Fruit fly (Drosophila melanogaster) whole organism, embryonic: ENCODE measurements around the gene CG17929.

Experiments
- Awh ChIP-seq: fragments of 200-800 bp; sonication (Bioruptor generic); IDR thresholded peaks from 2 replicates; pipeline ENCODE4, ENCODE4 v1.3.6; 2022; ENCODE audit warnings: missing biosample characterization, missing genetic modification characterization
- Bdp1 ChIP-seq: fragments of 200-800 bp; sonication (Bioruptor generic); optimal IDR thresholded peaks from 3 replicates; lab custom pipeline; 2016; ENCODE audit warnings: missing biosample characterization, missing genetic modification characterization
- Blimp-1 ChIP-seq: fragments of 200-800 bp; sonication (Bioruptor generic); optimal IDR thresholded peaks from 3 replicates; lab custom pipeline; 2018; ENCODE audit warnings: missing biosample characterization, missing genetic modification characterization, mild to moderate bottlenecking, moderate library complexity, missing genetic modification reagents
- CG10267 ChIP-seq: fragments of 200-800 bp; sonication (Bioruptor generic); optimal IDR thresholded peaks from 2 replicates; lab custom pipeline; 2018; ENCODE audit warnings: missing biosample characterization, mild to moderate bottlenecking, missing genetic modification characterization, moderate library complexity
- CG10366 ChIP-seq: fragments of 200-800 bp; sonication (Bioruptor generic); IDR thresholded peaks from 2 replicates; pipeline ENCODE4 v1.3.6; 2022; ENCODE audit warnings: missing biosample characterization, missing genetic modification characterization
- CG12219 ChIP-seq: fragments of 200-800 bp; sonication (Bioruptor generic); optimal IDR thresholded peaks from 3 replicates; lab custom pipeline; 2018; ENCODE audit warnings: missing biosample characterization, mild to moderate bottlenecking, missing genetic modification characterization
- CG12236 ChIP-seq: fragments of 200-800 bp; sonication (Bioruptor generic); optimal IDR thresholded peaks from 2 replicates; lab custom pipeline; 2016; ENCODE audit warnings: missing biosample characterization, missing genetic modification characterization
- CG12744 ChIP-seq: fragments of 200-800 bp; sonication (Bioruptor generic); optimal IDR thresholded peaks from 2 replicates; lab custom pipeline; 2016; ENCODE audit warnings: missing biosample characterization, missing genetic modification characterization
- CG13624 ChIP-seq: fragments of 200-800 bp; sonication (Bioruptor generic); optimal IDR thresholded peaks from 2 replicates; lab custom pipeline; 2016; ENCODE audit warnings: missing biosample characterization, missing genetic modification characterization
- CG1529 ChIP-seq: fragments of 200-800 bp; sonication (Bioruptor generic); optimal IDR thresholded peaks from 3 replicates; lab custom pipeline; 2018; ENCODE audit warnings: missing biosample characterization, missing genetic modification characterization
- CG15601 ChIP-seq: fragments of 200-800 bp; sonication (Bioruptor generic); optimal IDR thresholded peaks from 3 replicates; lab custom pipeline; 2019; ENCODE audit warnings: missing biosample characterization, mild to moderate bottlenecking, missing genetic modification characterization, moderate library complexity
- CG17612 ChIP-seq: fragments of 200-800 bp; sonication (Bioruptor generic); IDR thresholded peaks from 2 replicates; pipeline ENCODE4 v1.3.6; 2022; ENCODE audit warnings: missing biosample characterization, missing genetic modification characterization
- CG2116 ChIP-seq: fragments of 200-800 bp; sonication (Bioruptor generic); optimal IDR thresholded peaks from 3 replicates; lab custom pipeline; 2018; ENCODE audit warnings: missing biosample characterization, mild to moderate bottlenecking, missing genetic modification characterization
- CG2678 ChIP-seq: fragments of 200-800 bp; sonication (Bioruptor generic); optimal IDR thresholded peaks from 3 replicates; lab custom pipeline; 2019; ENCODE audit warnings: missing biosample characterization, mild to moderate bottlenecking, missing genetic modification characterization, moderate library complexity
- CG2712 ChIP-seq: fragments of 200-800 bp; optimal IDR thresholded peaks from 3 replicates; lab custom pipeline; 2019; ENCODE audit warnings: missing biosample characterization, mild to moderate bottlenecking, missing genetic modification characterization, moderate library complexity
- CG31388 ChIP-seq: fragments of 200-800 bp; sonication (Bioruptor generic); optimal IDR thresholded peaks from 2 replicates; lab custom pipeline; 2016; ENCODE audit warnings: missing biosample characterization, missing genetic modification characterization
- CG6175 ChIP-seq: fragments of 200-800 bp; sonication (Bioruptor generic); IDR thresholded peaks from 3 replicates; pipeline ENCODE4 v1.3.6; 2022; ENCODE audit warnings: missing biosample characterization, missing genetic modification characterization
- CG6654 ChIP-seq: fragments of 200-800 bp; sonication (Bioruptor generic); optimal IDR thresholded peaks from 2 replicates; lab custom pipeline; 2017; ENCODE audit warnings: missing biosample characterization, mild to moderate bottlenecking, missing genetic modification characterization
- CG6683 ChIP-seq: fragments of 200-800 bp; sonication (Bioruptor generic); optimal IDR thresholded peaks from 2 replicates; lab custom pipeline; 2017; ENCODE audit warnings: missing biosample characterization, mild to moderate bottlenecking, missing genetic modification characterization, missing genetic modification reagents
- CG6813 ChIP-seq: fragments of 200-800 bp; sonication (Bioruptor generic); optimal IDR thresholded peaks from 2 replicates; lab custom pipeline; 2017; ENCODE audit warnings: missing biosample characterization, missing genetic modification characterization, mild to moderate bottlenecking, moderate library complexity, missing genetic modification reagents
- CG8924 ChIP-seq: fragments of 200-800 bp; optimal IDR thresholded peaks from 3 replicates; lab custom pipeline; 2019; ENCODE audit warnings: missing biosample characterization, mild to moderate bottlenecking, missing genetic modification characterization, moderate library complexity
- CG8944 ChIP-seq: fragments of 200-800 bp; sonication (Bioruptor generic); optimal IDR thresholded peaks from 3 replicates; lab custom pipeline; 2016; ENCODE audit warnings: missing biosample characterization, missing genetic modification characterization
- Doc2 ChIP-seq: fragments of 200-800 bp; sonication (Bioruptor generic); IDR thresholded peaks from 2 replicates; pipeline ENCODE4 v1.3.6; 2022; ENCODE audit warnings: missing biosample characterization, missing genetic modification characterization
- Ets65A ChIP-seq: fragments of 200-800 bp; sonication (Bioruptor generic); peaks from one replicate; lab custom pipeline; 2016; ENCODE audit warnings: missing biosample characterization, missing genetic modification characterization
- HLH4C ChIP-seq: fragments of 200-800 bp; sonication (Bioruptor generic); IDR thresholded peaks from 3 replicates; pipeline ENCODE4 v1.3.6; 2022; ENCODE audit warnings: missing biosample characterization, missing genetic modification characterization; ENCODE audit not compliant: partially characterized antibody
- Hr39 ChIP-seq: fragments of >200 bp; optimal IDR thresholded peaks from 2 replicates; lab custom pipeline; 2017
- Jarid2 ChIP-seq: fragments of 200-800 bp; sonication (Bioruptor generic); optimal IDR thresholded peaks from 3 replicates; lab custom pipeline; 2017; ENCODE audit warnings: mild to moderate bottlenecking, missing biosample characterization, missing genetic modification reagents, missing genetic modification characterization
- MESR4 ChIP-seq: fragments of 200-800 bp; sonication (Bioruptor generic); optimal IDR thresholded peaks from 2 replicates; lab custom pipeline; 2018; ENCODE audit warnings: missing biosample characterization, mild to moderate bottlenecking, missing genetic modification characterization, moderate library complexity
- Med ChIP-seq: fragments of 200-800 bp; sonication (Bioruptor generic); peaks from one replicate; lab custom pipeline; 2016; ENCODE audit warnings: missing biosample characterization, missing genetic modification characterization, mild to moderate bottlenecking, inconsistent platforms, moderate library complexity
- NfI ChIP-seq: fragments of 200-800 bp; sonication (Bioruptor generic); optimal IDR thresholded peaks from 3 replicates; lab custom pipeline; 2018; ENCODE audit warnings: missing biosample characterization, mild to moderate bottlenecking, missing genetic modification characterization, moderate library complexity
- ara ChIP-seq: fragments of 200-800 bp; sonication (Bioruptor generic); IDR thresholded peaks from 2 replicates; pipeline ENCODE4 v1.3.6; 2022; ENCODE audit warnings: missing biosample characterization, missing genetic modification characterization
- ato ChIP-seq: fragments of 200-800 bp; sonication (Bioruptor generic); IDR thresholded peaks from 2 replicates; pipeline ENCODE4 v1.3.6; 2022; ENCODE audit warnings: missing biosample characterization, missing genetic modification characterization; ENCODE audit not compliant: partially characterized antibody
- bowl ChIP-seq: fragments of 200-800 bp; sonication (Bioruptor generic); IDR thresholded peaks from 2 replicates; pipeline ENCODE4 v1.3.6; 2022; ENCODE audit warnings: missing biosample characterization, missing genetic modification characterization
- corto ChIP-seq: fragments of 200-800 bp; sonication (Bioruptor generic); optimal IDR thresholded peaks from 2 replicates; lab custom pipeline; 2016; ENCODE audit warnings: missing biosample characterization, mild to moderate bottlenecking, missing genetic modification characterization, moderate library complexity
- ewg ChIP-seq: fragments of 200-800 bp; sonication (Bioruptor generic); optimal IDR thresholded peaks from 3 replicates; lab custom pipeline; 2017; ENCODE audit warnings: mild to moderate bottlenecking, missing biosample characterization, missing genetic modification reagents, missing genetic modification characterization
- fd64A ChIP-seq: fragments of 200-800 bp; sonication (Bioruptor generic); optimal IDR thresholded peaks from 3 replicates; lab custom pipeline; 2018; ENCODE audit warnings: missing biosample characterization, mild to moderate bottlenecking, missing genetic modification characterization
- gt ChIP-seq: fragments of 200-800 bp; sonication (Bioruptor generic); IDR thresholded peaks from 2 replicates; pipeline ENCODE4 v1.3.6; 2022; ENCODE audit warnings: missing biosample characterization, missing genetic modification characterization
- hb ChIP-seq: fragments of 200-800 bp; sonication (Bioruptor generic); IDR thresholded peaks from 3 replicates; pipeline ENCODE4 v1.3.6; 2022; ENCODE audit warnings: missing biosample characterization, missing genetic modification characterization; ENCODE audit not compliant: partially characterized antibody
- jigr1 ChIP-seq: fragments of 200-800 bp; sonication (Bioruptor generic); IDR thresholded peaks from 3 replicates; pipeline ENCODE4 v1.3.6; 2022; ENCODE audit warnings: missing biosample characterization, missing genetic modification characterization
- peb ChIP-seq: fragments of 200-800 bp; sonication (Bioruptor generic); IDR thresholded peaks from 2 replicates; pipeline ENCODE4 v1.3.6; 2022; ENCODE audit warnings: missing biosample characterization, missing genetic modification characterization
- pfk ChIP-seq: fragments of 200-800 bp; sonication (Bioruptor generic); optimal IDR thresholded peaks from 2 replicates; lab custom pipeline; 2018; ENCODE audit warnings: missing biosample characterization, mild to moderate bottlenecking, missing genetic modification characterization, moderate library complexity
- pho ChIP-seq: fragments of 200-800 bp; sonication (Bioruptor generic); optimal IDR thresholded peaks from 2 replicates; lab custom pipeline; 2016; ENCODE audit warnings: missing biosample characterization, missing genetic modification characterization
- pros ChIP-seq: fragments of 200-800 bp; sonication (Bioruptor generic); optimal IDR thresholded peaks from 3 replicates; lab custom pipeline; 2019; ENCODE audit warnings: missing biosample characterization, mild to moderate bottlenecking, missing genetic modification characterization, moderate library complexity
- rib ChIP-seq: fragments of 200-800 bp; sonication (Bioruptor generic); IDR thresholded peaks from 2 replicates; pipeline ENCODE4 v1.3.6; 2022; ENCODE audit warnings: missing biosample characterization, missing genetic modification characterization
- ro ChIP-seq: fragments of 200-800 bp; sonication (Bioruptor generic); IDR thresholded peaks from 2 replicates; pipeline ENCODE4 v1.3.6; 2022; ENCODE audit warnings: missing biosample characterization, missing genetic modification characterization
- so ChIP-seq: fragments of 200-800 bp; sonication (Bioruptor generic); IDR thresholded peaks from 3 replicates; pipeline ENCODE4 v1.3.6; 2022; ENCODE audit warnings: missing biosample characterization, missing genetic modification characterization
- sob ChIP-seq: fragments of 200-800 bp; sonication (Bioruptor generic); IDR thresholded peaks from 2 replicates; pipeline ENCODE4 v1.3.6; 2022; ENCODE audit warnings: missing biosample characterization, missing genetic modification characterization
- sug ChIP-seq: fragments of 200-800 bp; optimal IDR thresholded peaks from 2 replicates; lab custom pipeline; 2019; ENCODE audit warnings: missing biosample characterization, mild to moderate bottlenecking, missing genetic modification characterization, moderate library complexity
- vfl ChIP-seq: fragments of 200-800 bp; sonication (Bioruptor generic); optimal IDR thresholded peaks from 2 replicates; lab custom pipeline; 2016; ENCODE audit warnings: missing biosample characterization, missing genetic modification characterization
- zf30C ChIP-seq: fragments of 200-800 bp; sonication (Bioruptor generic); optimal IDR thresholded peaks from 3 replicates; lab custom pipeline; 2018; ENCODE audit warnings: missing biosample characterization, mild to moderate bottlenecking, missing genetic modification characterization
- zfh2 ChIP-seq: fragments of 200-800 bp; sonication (Bioruptor generic); optimal IDR thresholded peaks from 2 replicates; lab custom pipeline; 2016; ENCODE audit warnings: missing biosample characterization, missing genetic modification characterization

CG17929 gene

DNA sequence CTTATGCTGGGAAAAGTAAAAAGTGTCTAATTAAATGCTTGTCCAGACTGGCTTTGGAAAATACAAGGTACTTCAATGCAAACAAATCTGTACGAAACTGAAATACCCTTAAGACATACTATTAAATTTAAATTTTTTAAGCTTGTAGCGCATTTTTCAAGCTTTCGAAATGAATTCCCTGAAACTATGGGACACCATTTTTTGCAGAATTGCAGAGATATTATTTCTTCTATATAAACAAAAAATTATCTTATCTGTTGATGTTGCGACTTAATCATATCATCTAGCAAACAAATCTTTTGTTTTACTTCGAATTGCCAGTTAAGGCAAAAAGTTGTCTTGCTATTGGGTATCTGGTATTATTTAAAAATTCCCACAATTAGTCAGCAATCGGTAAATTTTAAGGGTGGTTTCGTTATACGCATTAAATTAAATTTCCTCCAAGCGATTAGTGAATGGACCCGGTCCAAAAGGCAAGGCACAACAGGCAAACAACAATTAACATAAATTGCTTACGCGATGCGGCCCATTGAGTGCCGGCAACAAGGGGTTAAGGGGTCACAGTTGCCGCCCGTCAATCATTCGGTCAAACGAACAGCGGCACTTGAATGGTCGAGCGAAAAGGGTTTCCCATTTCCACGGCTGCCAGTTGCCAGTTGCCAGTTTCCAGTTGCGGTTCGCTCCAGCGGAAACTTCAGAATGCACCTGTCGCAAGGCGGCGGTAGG, 11.2 kb downstream of the CG17929 start (continued):
- no peak for TF ChIP-seq sug (tag; lab: Kevin White, UChicago)
- TF ChIP-seq zfh2 (GFP tag; lab: Kevin White, UChicago): no peak
- TF ChIP-seq Jarid2 (GFP tag; lab: Kevin White, UChicago): no peak
- no peak for TF ChIP-seq pho (GFP tag; lab: Kevin White, UChicago)
- TF ChIP-seq fd64A (GFP tag; lab: Kevin White, UChicago): no peak
- TF ChIP-seq CG8944 (GFP tag; lab: Kevin White, UChicago): no peak
- TF ChIP-seq HLH4C: no peak
- no peak for TF ChIP-seq CG6654 (GFP tag; lab: Kevin White, UChicago)
- TF ChIP-seq CG6175: no peak
- TF ChIP-seq vfl: no peak
- no peak for TF ChIP-seq zf30C
- no peak for TF ChIP-seq CG31388
- no peak for TF ChIP-seq hb (GFP tag; lab: Robert Waterston, UW)
- no peak for TF ChIP-seq CG12744 (GFP tag; lab: Kevin White, UChicago)
- no peak for TF ChIP-seq ato (GFP tag; lab: Robert Waterston, UW)
- no peak for TF ChIP-seq CG15601 (tag; lab: Kevin White, UChicago)
- no peak for TF ChIP-seq pros (GFP tag; lab: Kevin White, UChicago)
- peak; percentile 55 for TF ChIP-seq Med (GFP tag; lab: Kevin White, UChicago)
- TF ChIP-seq rib (GFP tag; lab: Robert Waterston, UW): no peak
- no peak for TF ChIP-seq Doc2 (GFP tag; lab: Robert Waterston, UW)
- no peak for TF ChIP-seq ro (GFP tag; lab: Robert Waterston, UW)
- TF ChIP-seq jigr1: no peak
- no peak for TF ChIP-seq ara
- TF ChIP-seq CG1529 (GFP tag; lab: Kevin White, UChicago): peak; percentile 22
- TF ChIP-seq Awh (GFP tag; lab: Robert Waterston, UW): no peak
- TF ChIP-seq CG2712 (tag; lab: Kevin White, UChicago): peak; percentile 23
- TF ChIP-seq CG6683 (GFP tag; lab: Kevin White, UChicago): no peak
- no peak for TF ChIP-seq MESR4 (GFP tag; lab: Kevin White, UChicago)
- TF ChIP-seq CG8924 (tag; lab: Kevin White, UChicago): no peak
- TF ChIP-seq CG10366 (GFP tag; lab: Robert Waterston, UW): no peak
- TF ChIP-seq bowl: no peak
- no peak for TF ChIP-seq corto (GFP tag; lab: Kevin White, UChicago)
- TF ChIP-seq peb (GFP tag; lab: Robert Waterston, UW): no peak
- TF ChIP-seq CG13624 (GFP tag; lab: Kevin White, UChicago): no peak
- no peak for TF ChIP-seq NfI (GFP tag; lab: Kevin White, UChicago)
- peak; percentile 33 for TF ChIP-seq CG2678 (tag; lab: Kevin White, UChicago)
- TF ChIP-seq CG12236 (GFP tag; lab: Kevin White, UChicago): no peak
- no peak for TF ChIP-seq CG2116 (GFP tag; lab: Kevin White, UChicago)
- TF ChIP-seq CG10267 (tag; lab: Kevin White, UChicago): no peak
- TF ChIP-seq CG6813 (GFP tag; lab: Kevin White, UChicago): no peak
- TF ChIP-seq sob (GFP tag; lab: Robert Waterston, UW): no peak
- TF ChIP-seq Ets65A: peak; percentile 24
- TF ChIP-seq gt: no peak
- TF ChIP-seq Blimp-1: no peak
- no peak for TF ChIP-seq Hr39 (lab: Kevin White, UChicago)
- TF ChIP-seq Bdp1 (GFP tag; lab: Kevin White, UChicago): no peak
- TF ChIP-seq CG17612: no peak
- TF ChIP-seq so (GFP tag; lab: Robert Waterston, UW): no peak
- no peak for TF ChIP-seq CG12219 (GFP tag; lab: Kevin White, UChicago)
- no peak for TF ChIP-seq ewg (GFP tag; lab: Kevin White, UChicago)
- TF ChIP-seq pfk (GFP tag; lab: Kevin White, UChicago): no peak
